Worm (Caenorhabditis elegans): ENCODE measurements around the gene hlh-29.
A peak's percentile ranks its signal among the peaks of the same experiment; 100 is the strongest.
"Not testable (repeated sequence)": the region's sequence is repeated elsewhere in the genome, so short reads cannot be mapped to it uniquely, and the experiment has no call there.

hlh-29 gene

DNA sequence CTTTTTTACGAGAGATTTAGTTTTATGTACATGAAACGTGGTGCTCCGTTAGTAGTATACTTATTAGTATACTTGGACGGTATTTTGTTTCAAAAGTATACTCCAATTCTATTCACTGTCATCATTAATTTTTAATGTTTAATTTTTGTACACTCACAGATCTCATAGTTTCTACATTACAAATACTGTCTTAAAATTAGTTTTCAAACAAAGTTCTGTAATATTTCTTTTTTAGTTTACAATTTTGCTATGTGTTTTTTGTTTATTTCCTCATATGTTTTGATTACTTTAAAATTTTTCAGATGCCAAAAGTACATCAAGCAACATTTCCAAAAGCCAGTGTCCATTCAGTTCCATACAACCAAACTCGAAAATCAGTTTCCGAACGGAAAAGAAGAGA is 2.3 kb upstream of the hlh-29 start, which contains the start of gene hlh-28:
Gene hlh-28, plus strand, starts transcription at position 301 of the 400 bp plus-strand sequence.
- TF ChIP-seq aptf-3 (GFP tag; IDR thresholded peaks at IDR 0.05); unc-62 (GFP tag; optimal IDR thresholded peaks at IDR 0.05); pha-4 (tag; optimal IDR thresholded peaks at IDR 0.05): not testable (repeated sequence)

ce11 chrX:17545498-17545897 is 2.9 kb downstream of the hlh-29 start:
- TF ChIP-seq efl-1 (GFP tag; optimal IDR thresholded peaks at IDR 0.05) (no peak), Y53F4B.3 (GFP tag; IDR thresholded peaks at IDR 0.05) (no peak), lsl-1 (GFP tag; optimal IDR thresholded peaks at IDR 0.05) (no peak), chd-7 (tag; optimal IDR thresholded peaks at IDR 0.05) (no peak), B0336.3 (GFP tag; IDR thresholded peaks at IDR 0.05) (0 out of 2 replicates have a peak, but pooled peaks have one; percentile 24), athp-1 (tag; optimal IDR thresholded peaks at IDR 0.05) (no peak), ztf-22 (GFP tag; optimal IDR thresholded peaks at IDR 0.05) (no peak), lin-35 (GFP tag; optimal IDR thresholded peaks at IDR 0.05) (peak in 1 of 3 experiments; percentile 57), ztf-26 (tag; optimal IDR thresholded peaks at IDR 0.05) (peak; percentile 32), madf-6 (GFP tag; IDR thresholded peaks at IDR 0.05) (no peak), hmg-20 (GFP tag; IDR thresholded peaks at IDR 0.05) (peak; percentile 60; the same call in 1 of the 2 replicates), mcd-1 (GFP tag; IDR thresholded peaks at IDR 0.05) (peak; percentile 51; the same call in 1 of the 2 replicates), lag-1 (GFP tag; IDR thresholded peaks at IDR 0.05) (0 out of 2 replicates have a peak, but pooled peaks have one; percentile 37), xnd-1 (tag; optimal IDR thresholded peaks at IDR 0.05) (no peak), die-1 (tag; optimal IDR thresholded peaks at IDR 0.05) (no peak), dpl-1 (GFP tag; optimal IDR thresholded peaks at IDR 0.05) (no peak), F22D6.2 (tag; optimal IDR thresholded peaks at IDR 0.05) (no peak), C06A6.2 (GFP tag; conservative IDR thresholded peaks at IDR 0.05) (0 out of 2 replicates have a peak, but pooled peaks have one; percentile 29), ZK185.1 (tag; optimal IDR thresholded peaks at IDR 0.05; ENCODE audit: poor library complexity, severe bottlenecking) (peak; percentile 54), akir-1 (GFP tag; optimal IDR thresholded peaks at IDR 0.05) (peak; percentile 7), snpc-3.4 (tag; optimal IDR thresholded peaks at IDR 0.05) (no peak), tlf-1 (GFP tag; optimal IDR thresholded peaks at IDR 0.05) (peak; percentile 31), ceh-27 (GFP tag; optimal IDR thresholded peaks at IDR 0.05) (peak; percentile 17), attf-3 (GFP tag; conservative IDR thresholded peaks at IDR 0.05) (no peak), F33H1.4 (GFP tag; IDR thresholded peaks at IDR 0.05) (no peak), Y53G8AR.9 (GFP tag; conservative IDR thresholded peaks at IDR 0.05) (0 out of 2 replicates have a peak, but pooled peaks have one; percentile 22), fkh-3 (tag; optimal IDR thresholded peaks at IDR 0.05) (no peak), bed-2 (GFP tag; IDR thresholded peaks at IDR 0.05) (no peak), hrde-1 (tag; optimal IDR thresholded peaks at IDR 0.05; ENCODE audit: borderline replicate concordance) (no peak), hmg-1.2 (GFP tag; IDR thresholded peaks at IDR 0.05) (peak; percentile 57), pbrm-1 (GFP tag; IDR thresholded peaks at IDR 0.05) (0 out of 2 replicates have a peak, but pooled peaks have one; percentile 29), lin-40 (tag; optimal IDR thresholded peaks at IDR 0.05) (peak; percentile 85), K11D2.4 (GFP tag; IDR thresholded peaks at IDR 0.05) (peak; percentile 87), hlh-12 (tag; optimal IDR thresholded peaks at IDR 0.05) (no peak), nhr-80 (tag; optimal IDR thresholded peaks at IDR 0.05) (peak; percentile 39), F57A8.1 (GFP tag; optimal IDR thresholded peaks at IDR 0.05) (no peak), F37B4.10 (GFP tag; IDR thresholded peaks at IDR 0.05) (no peak), ekl-4 (GFP tag; IDR thresholded peaks at IDR 0.05) (0 out of 2 replicates have a peak, but pooled peaks have one; percentile 32), let-526 (GFP tag; IDR thresholded peaks at IDR 0.05) (no peak), dox-1 (GFP tag; IDR thresholded peaks at IDR 0.05) (peak; percentile 92), rcor-1 (GFP tag; IDR thresholded peaks at IDR 0.05) (0 out of 2 replicates have a peak, but pooled peaks have one; percentile 36), ceh-58 (GFP tag; IDR thresholded peaks at IDR 0.05) (no peak), F57C9.4 (tag; optimal IDR thresholded peaks at IDR 0.05) (no peak), tbp1 (GFP tag; optimal IDR thresholded peaks at IDR 0.05) (peak; percentile 36), unc-62 (GFP tag; optimal IDR thresholded peaks at IDR 0.05) (no peak)

Data from whole organism, young adult.